In genomic region chr3R:6301257-6301839, dm6 we compare ENCODE assay signal across 2 fruit fly cellular contexts.
TF ChIP-seq lines count a peak whose summit lies in the region.

Gene Osi15, plus strand, starts transcription at chr3R:6301804.

- no peak for TF ChIP-seq CTCF in whole organism, embryonic (GFP tag; optimal IDR thresholded peaks at IDR 0.05; lab: Kevin White, UChicago)

TF ChIP-seq in whole organism, embryonic, 481 proteins besides CTCF, POLR2A, EP300 and RAD21:
- TF ChIP-seq CG6175 (GFP tag; IDR thresholded peaks at IDR 0.05; lab: Robert Waterston, UW) = no peak
- no peak for TF ChIP-seq twi (tag; optimal IDR thresholded peaks at IDR 0.05; lab: Kevin White, UChicago)
- TF ChIP-seq CG13894 (tag; optimal IDR thresholded peaks at IDR 0.05; lab: Kevin White, UChicago) = peak; percentile 42
- 0 out of 3 replicates have a peak, but pooled peaks have one; percentile 21 for TF ChIP-seq sr (GFP tag; IDR thresholded peaks at IDR 0.05; lab: Robert Waterston, UW)
- no peak for TF ChIP-seq stwl (tag; optimal IDR thresholded peaks at IDR 0.05; lab: Kevin White, UChicago)
- peak; percentile 91 for TF ChIP-seq vvl (GFP tag; IDR thresholded peaks at IDR 0.05; lab: Robert Waterston, UW)
- TF ChIP-seq kni (GFP tag; optimal IDR thresholded peaks at IDR 0.05; lab: Kevin White, UChicago) = peak; percentile 83
- peak; percentile 61 for TF ChIP-seq Blimp-1 (GFP tag; optimal IDR thresholded peaks at IDR 0.05; lab: Kevin White, UChicago)
- no peak for TF ChIP-seq z (GFP tag; IDR thresholded peaks at IDR 0.05; lab: Robert Waterston, UW)
TF ChIP-seq in whole organism, embryonic: peak in this region for 5.

TF ChIP-seq in whole organism, prepupa, 60 proteins besides CTCF, POLR2A, EP300 and RAD21:
- TF ChIP-seq svp (GFP tag; lab: Kevin White, UChicago) (peak; percentile 41), CG4318 (GFP tag; optimal IDR thresholded peaks at IDR 0.05; lab: Kevin White, UChicago) (no peak)

Comparison
In these comparisons a context has a peak if more than half of its experiments do, and no peak if none do; other contexts are left out.
1. Of the 7 proteins assayed by ChIP-seq in both whole organism, embryonic and whole organism, prepupa: peak only in whole organism, embryonic: Blimp-1; only in whole organism, prepupa: none; in both: none; in neither: 6.